Worm (Caenorhabditis elegans): Measurements from ENCODE around the gene spp-26.

ce11 chrV:6554308-6554707, 4.7 kb downstream of the spp-26 start, which contains the start of gene K04A8.19:
- no peak for TF ChIP-seq ama-1 (optimal IDR thresholded peaks at IDR 0.05)
- TF ChIP-seq hmg-4 (GFP tag; optimal IDR thresholded peaks at IDR 0.05), result no peak
- no peak for TF ChIP-seq scrt-1 (GFP tag; IDR thresholded peaks at IDR 0.05)

Measured in whole organism, early embryonic.